Fruit fly (Drosophila melanogaster): ENCODE data around the gene mRpL28.

mRpL28 gene

DNA sequence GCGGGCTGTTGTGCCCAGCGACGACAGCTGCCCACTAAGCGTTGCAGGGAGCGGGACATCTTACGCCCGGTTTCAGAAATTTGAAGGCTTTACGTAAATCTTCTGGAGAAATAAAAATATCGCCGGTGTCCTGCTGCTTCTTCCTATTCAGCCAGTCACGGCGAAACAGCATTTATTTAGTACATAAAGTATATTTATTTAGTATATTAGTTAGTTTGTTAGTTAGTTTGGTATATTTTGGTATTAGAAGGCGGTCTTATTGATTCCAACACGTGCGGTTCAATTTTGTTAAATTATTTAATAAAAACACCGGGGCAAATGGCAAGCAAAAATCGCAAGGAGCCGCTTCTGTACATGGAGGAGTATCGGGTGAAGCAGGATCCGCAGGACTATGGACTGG lies 5.0 kb upstream of the mRpL28 start, which contains the start of the genes Scox and Polr1C:
Scox (minus strand) TSS at position 169 of the 400 bp plus-strand sequence.
Polr1C (plus strand) TSS at position 238 of the 400 bp plus-strand sequence.
- TF ChIP-seq CG32264 (GFP tag; optimal IDR thresholded peaks at IDR 0.05): no peak
- TF ChIP-seq Myc (optimal IDR thresholded peaks at IDR 0.05): peak; percentile 1
- TF ChIP-seq fru (GFP tag; optimal IDR thresholded peaks at IDR 0.05): no peak
- TF ChIP-seq sv (GFP tag; optimal IDR thresholded peaks at IDR 0.05): no peak
- TF ChIP-seq CG9705 (GFP tag; optimal IDR thresholded peaks at IDR 0.05): no peak
- no peak for TF ChIP-seq Dfd (GFP tag; optimal IDR thresholded peaks at IDR 0.05)

dm6 chr2L:4971329-4971798 lies 2.4 kb upstream of the mRpL28 start, which contains the start of gene CG14043:
Gene CG14043 (plus strand): TSS chr2L:4971702.
- TF ChIP-seq GATAd (GFP tag; optimal IDR thresholded peaks at IDR 0.05) (no peak), fru (GFP tag; optimal IDR thresholded peaks at IDR 0.05) (no peak), N (GFP tag; optimal IDR thresholded peaks at IDR 0.05) (no peak), Rel (GFP tag; optimal IDR thresholded peaks at IDR 0.05) (no peak), Rel (tag; optimal IDR thresholded peaks at IDR 0.05) (peak; percentile 51), CG9705 (GFP tag; optimal IDR thresholded peaks at IDR 0.05) (no peak), ey (GFP tag; optimal IDR thresholded peaks at IDR 0.05) (no peak), HLH106 (tag; optimal IDR thresholded peaks at IDR 0.05) (peak; percentile 2), psq (GFP tag; optimal IDR thresholded peaks at IDR 0.05) (no peak), Jra (GFP tag; optimal IDR thresholded peaks at IDR 0.05) (no peak), rgr (GFP tag; optimal IDR thresholded peaks at IDR 0.05) (no peak), Myc (optimal IDR thresholded peaks at IDR 0.05) (peak; percentile 46)

- TF ChIP-seq fru (GFP tag; optimal IDR thresholded peaks at IDR 0.05) (peak; percentile 96), ey (GFP tag; optimal IDR thresholded peaks at IDR 0.05) (peak; percentile 92), Hr83 (GFP tag; optimal IDR thresholded peaks at IDR 0.05; ENCODE audit: poor library complexity, severe bottlenecking) (no peak), Mio (GFP tag; optimal IDR thresholded peaks at IDR 0.05) (peak; percentile 68), brk (GFP tag; optimal IDR thresholded peaks at IDR 0.05) (no peak), Abd-B (GFP tag; optimal IDR thresholded peaks at IDR 0.05) (no peak), dsf (GFP tag; optimal IDR thresholded peaks at IDR 0.05; ENCODE audit: borderline replicate concordance) (peak; percentile 84), OdsH (GFP tag; optimal IDR thresholded peaks at IDR 0.05) (peak; percentile 92), Jra (GFP tag; optimal IDR thresholded peaks at IDR 0.05) (peak; percentile 95), Hr78 (GFP tag; optimal IDR thresholded peaks at IDR 0.05) (no peak), HLH106 (tag; optimal IDR thresholded peaks at IDR 0.05) (peak; percentile 95), jim (GFP tag; optimal IDR thresholded peaks at IDR 0.05) (no peak), psq (GFP tag; optimal IDR thresholded peaks at IDR 0.05) (peak; percentile 90), rgr (GFP tag; optimal IDR thresholded peaks at IDR 0.05) (peak; percentile 96), CG9705 (GFP tag; optimal IDR thresholded peaks at IDR 0.05) (peak; percentile 92), Dfd (GFP tag; optimal IDR thresholded peaks at IDR 0.05) (no peak), Myc (optimal IDR thresholded peaks at IDR 0.05) (peak; percentile 29), br (GFP tag; optimal IDR thresholded peaks at IDR 0.05) (peak; percentile 93), CG32264 (GFP tag; optimal IDR thresholded peaks at IDR 0.05) (peak; percentile 80), Rel (GFP tag; optimal IDR thresholded peaks at IDR 0.05) (no peak), Rel (tag; optimal IDR thresholded peaks at IDR 0.05) (peak; percentile 81), foxo (GFP tag; optimal IDR thresholded peaks at IDR 0.05) (peak; percentile 68 to 97), sv (GFP tag; optimal IDR thresholded peaks at IDR 0.05) (peak; percentile 97), Sp1 (GFP tag; optimal IDR thresholded peaks at IDR 0.05) (peak; percentile 88), woc (GFP tag; optimal IDR thresholded peaks at IDR 0.05) (peak; percentile 96), h (GFP tag; optimal IDR thresholded peaks at IDR 0.05) (peak; percentile 97)
Measured at dm6 chr2L:4976988-4977551, 3.3 kb downstream of the mRpL28 start, which contains the start of the genes Gmd and CG3792. Gene Gmd (minus strand): TSS chr2L:4977023. Gene CG3792 (plus strand): TSS chr2L:4977312.

DNA sequence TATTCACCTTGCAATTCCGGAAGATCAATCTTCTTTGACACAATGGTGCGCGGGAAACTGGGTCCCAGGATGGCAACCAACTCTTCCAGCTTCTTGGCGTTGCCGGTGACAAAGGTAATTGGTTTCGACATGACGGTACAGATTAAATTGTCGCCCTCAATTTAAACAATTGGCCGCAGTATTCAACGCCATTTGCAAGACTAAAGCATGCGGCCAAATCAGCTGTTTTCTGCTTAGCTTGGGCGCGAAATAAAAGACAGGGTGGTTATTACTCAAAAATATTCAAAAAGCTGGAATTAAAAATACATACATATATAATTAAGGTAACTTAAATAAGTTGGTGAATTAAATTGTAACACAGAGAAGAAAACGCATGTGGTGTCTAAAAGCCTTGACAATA lies 5.4 kb downstream of the mRpL28 start, which contains the start of gene CG8891:
CG8891 (minus strand) TSS at position 242 of the 400 bp plus-strand sequence.
- TF ChIP-seq sv (GFP tag; optimal IDR thresholded peaks at IDR 0.05): no peak
- TF ChIP-seq lola (GFP tag; optimal IDR thresholded peaks at IDR 0.05): no peak
- no peak for TF ChIP-seq dl (GFP tag; optimal IDR thresholded peaks at IDR 0.05; ENCODE audit: insufficient read depth in 1 of 2, partially characterized antibody in 2 of 2)
- TF ChIP-seq dsf (GFP tag; optimal IDR thresholded peaks at IDR 0.05; ENCODE audit: borderline replicate concordance): no peak
- no peak for TF ChIP-seq Dfd (GFP tag; optimal IDR thresholded peaks at IDR 0.05)
- no peak for TF ChIP-seq CG9705 (GFP tag; optimal IDR thresholded peaks at IDR 0.05)
- TF ChIP-seq Sp1 (GFP tag; optimal IDR thresholded peaks at IDR 0.05): no peak
- TF ChIP-seq HLH106 (tag; optimal IDR thresholded peaks at IDR 0.05): no peak
